Fruit fly (Drosophila melanogaster) whole organism, prepupa: Measurements from ENCODE around the gene shep.

Source experiments
- CG11294 ChIP-seq: fragments of 200-800 bp; sonication (Bioruptor generic); IDR thresholded peaks from 2 replicates; pipeline ENCODE4 v1.3.6; 2022; ENCODE audit warnings: missing biosample characterization, missing genetic modification characterization
- CG6276 ChIP-seq: fragments of 200-800 bp; sonication (Bioruptor generic); optimal IDR thresholded peaks from 2 replicates; lab custom pipeline; 2017; ENCODE audit warnings: missing biosample characterization, mild to moderate bottlenecking, missing genetic modification characterization
- CG6792 ChIP-seq: fragments of 200-800 bp; sonication (Bioruptor generic); optimal IDR thresholded peaks from 3 replicates; lab custom pipeline; 2016; ENCODE audit warnings: missing biosample characterization, missing genetic modification characterization
- Ets96B ChIP-seq: fragments of 200-800 bp; optimal IDR thresholded peaks from 2 replicates; lab custom pipeline; 2019; ENCODE audit warnings: missing biosample characterization, mild to moderate bottlenecking, missing genetic modification characterization, moderate library complexity
- Gug ChIP-seq: fragments of 200-800 bp; sonication (Bioruptor generic); IDR thresholded peaks from 2 replicates; pipeline ENCODE4 v1.3.6; 2022; ENCODE audit warnings: missing biosample characterization, missing genetic modification characterization
- Sox14 ChIP-seq: fragments of 200-800 bp; sonication (Bioruptor generic); optimal IDR thresholded peaks from 3 replicates; lab custom pipeline; 2016; ENCODE audit warnings: missing biosample characterization, missing genetic modification characterization

DNA sequence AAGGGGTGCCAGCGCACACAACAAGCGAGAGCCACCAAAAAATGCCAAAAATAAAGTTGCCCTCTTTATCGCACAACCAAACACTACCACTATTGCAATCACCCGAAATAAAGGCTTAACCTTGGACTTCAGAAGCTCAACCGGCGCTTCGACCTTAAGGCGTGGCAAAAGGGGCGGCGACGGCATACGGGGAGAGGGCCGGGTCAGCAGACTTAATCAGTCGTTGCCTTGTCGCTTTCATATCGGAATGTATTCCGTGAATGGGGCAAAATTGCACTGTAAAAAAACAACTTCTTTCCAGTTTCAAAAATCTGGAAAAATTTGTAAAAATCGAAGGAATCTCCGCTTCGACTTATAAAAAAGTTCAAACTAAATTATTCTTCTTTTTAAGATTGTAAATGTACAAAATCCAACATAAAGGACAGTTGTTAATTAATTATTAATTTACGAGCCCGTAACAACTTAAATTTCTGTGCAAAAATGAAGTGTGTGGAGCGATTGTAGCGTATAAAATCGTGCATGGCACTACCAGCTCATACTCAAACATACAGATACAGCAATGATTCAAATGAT lies 94.7 kb downstream of the shep start:
- TF ChIP-seq CG11294 (GFP tag; lab: Robert Waterston, UW) (no peak), Ets96B (tag; lab: Kevin White, UChicago) (peak; percentile 33), CG6792 (peak; percentile 19), Gug (no peak), CG6276 (GFP tag; lab: Kevin White, UChicago) (no peak), Sox14 (peak; percentile 27)
